Worm (Caenorhabditis elegans): Measurements from ENCODE around the gene nra-1.

- TF ChIP-seq dao-5 (tag; optimal IDR thresholded peaks at IDR 0.05) = no peak
- TF ChIP-seq him-1 (tag; optimal IDR thresholded peaks at IDR 0.05) = no peak
Measured at ce11 chrIV:17238951-17239350, 45.0 kb downstream of the nra-1 start.
